Fruit fly (Drosophila melanogaster) whole organism, embryonic: Measurements from ENCODE around the gene CG33258.

Source experiments
- CG10321 ChIP-seq: fragments of 200-800 bp; sonication (Bioruptor generic); IDR thresholded peaks from 2 replicates; pipeline ENCODE4 v1.3.6; 2022; ENCODE audit warnings: missing biosample characterization, missing genetic modification characterization
- CG10979 ChIP-seq: fragments of 200-800 bp; sonication (Bioruptor generic); optimal IDR thresholded peaks from 2 replicates; lab custom pipeline; 2018; ENCODE audit warnings: missing biosample characterization, mild to moderate bottlenecking, missing genetic modification characterization, moderate library complexity
- CG11723 ChIP-seq: fragments of 200-800 bp; sonication (Bioruptor generic); optimal IDR thresholded peaks from 2 replicates; lab custom pipeline; 2017; ENCODE audit warnings: missing biosample characterization, mild to moderate bottlenecking, missing genetic modification characterization
- CG12071 ChIP-seq: fragments of 200-800 bp; sonication (Bioruptor generic); optimal IDR thresholded peaks from 3 replicates; lab custom pipeline; 2018; ENCODE audit warnings: missing biosample characterization, mild to moderate bottlenecking, missing genetic modification characterization
- CG15514 ChIP-seq: fragments of 200-800 bp; sonication (Bioruptor generic); optimal IDR thresholded peaks from 3 replicates; lab custom pipeline; 2017; ENCODE audit warnings: missing biosample characterization, missing genetic modification characterization, mild to moderate bottlenecking, moderate library complexity, missing genetic modification reagents
- CG17361 ChIP-seq: fragments of 200-800 bp; sonication (Bioruptor generic); IDR thresholded peaks from 3 replicates; pipeline ENCODE4 v1.3.6; 2022; ENCODE audit warnings: missing biosample characterization, missing genetic modification characterization
- CG17385 ChIP-seq: fragments of 200-800 bp; sonication (Bioruptor generic); optimal IDR thresholded peaks from 3 replicates; lab custom pipeline; 2018; ENCODE audit warnings: missing biosample characterization, mild to moderate bottlenecking, missing genetic modification characterization
- CG17802 ChIP-seq: fragments of 200-800 bp; sonication (Bioruptor generic); optimal IDR thresholded peaks from 2 replicates; lab custom pipeline; 2018; ENCODE audit warnings: missing biosample characterization, mild to moderate bottlenecking, missing genetic modification characterization, moderate library complexity
- CG17829 ChIP-seq: fragments of 200-800 bp; optimal IDR thresholded peaks from 2 replicates; lab custom pipeline; 2019; ENCODE audit warnings: missing biosample characterization, mild to moderate bottlenecking, missing genetic modification characterization, moderate library complexity
- CG2712 ChIP-seq: fragments of 200-800 bp; optimal IDR thresholded peaks from 3 replicates; lab custom pipeline; 2019; ENCODE audit warnings: missing biosample characterization, mild to moderate bottlenecking, missing genetic modification characterization, moderate library complexity
- CG2875 ChIP-seq: fragments of 200-800 bp; sonication (Bioruptor generic); optimal IDR thresholded peaks from 2 replicates; lab custom pipeline; 2017; ENCODE audit warnings: missing biosample characterization, mild to moderate bottlenecking, missing genetic modification characterization, missing genetic modification reagents
- CG34224 ChIP-seq: fragments of 200-800 bp; sonication (Bioruptor generic); IDR thresholded peaks from 3 replicates; pipeline ENCODE4 v1.3.6; 2022; ENCODE audit warnings: missing biosample characterization, missing genetic modification characterization; ENCODE audit not compliant: partially characterized antibody
- CG4360 ChIP-seq: fragments of 200-800 bp; sonication (Bioruptor generic); IDR thresholded peaks from 2 replicates; pipeline ENCODE4 v1.3.6; 2022; ENCODE audit warnings: missing biosample characterization, missing genetic modification characterization
- CG6765 ChIP-seq: fragments of 200-800 bp; sonication (Bioruptor generic); optimal IDR thresholded peaks from 3 replicates; lab custom pipeline; 2017; ENCODE audit warnings: missing biosample characterization, mild to moderate bottlenecking, missing genetic modification characterization
- CG6854 ChIP-seq: fragments of 200-800 bp; sonication (Bioruptor generic); optimal IDR thresholded peaks from 3 replicates; lab custom pipeline; 2017; ENCODE audit warnings: missing biosample characterization, mild to moderate bottlenecking, missing genetic modification characterization
- CG7357 ChIP-seq: fragments of 200-800 bp; sonication (Bioruptor generic); IDR thresholded peaks from 3 replicates; pipeline ENCODE4 v1.3.6; 2022; ENCODE audit warnings: missing biosample characterization, missing genetic modification characterization
- CG7372 ChIP-seq: fragments of 200-800 bp; sonication (Bioruptor generic); IDR thresholded peaks from 2 replicates; pipeline ENCODE4 v1.3.6; 2022; ENCODE audit warnings: missing biosample characterization, missing genetic modification characterization
- CG8281 ChIP-seq: fragments of 200-800 bp; sonication (Bioruptor generic); optimal IDR thresholded peaks from 2 replicates; lab custom pipeline; 2018; ENCODE audit warnings: missing biosample characterization, mild to moderate bottlenecking, missing genetic modification characterization, moderate library complexity
- CG9437 ChIP-seq: fragments of 200-800 bp; sonication (Bioruptor generic); optimal IDR thresholded peaks from 2 replicates; lab custom pipeline; 2018; ENCODE audit warnings: missing biosample characterization, mild to moderate bottlenecking, missing genetic modification characterization
- CG9609 ChIP-seq: fragments of 200-800 bp; sonication (Bioruptor generic); optimal IDR thresholded peaks from 3 replicates; lab custom pipeline; 2016; ENCODE audit warnings: missing biosample characterization, missing genetic modification characterization
- CrebB ChIP-seq: fragments of 200-800 bp; sonication (Bioruptor generic); optimal IDR thresholded peaks from 3 replicates; lab custom pipeline; 2018; ENCODE audit warnings: missing biosample characterization, mild to moderate bottlenecking, missing genetic modification characterization
- Dfd ChIP-seq, 2 experiments: fragments of >200 bp; optimal IDR thresholded peaks; 2 replicates each; lab custom pipeline; 2017; ENCODE audit warnings: missing biosample characterization in 2 of 2, missing genetic modification characterization in 2 of 2
- Dll ChIP-seq: fragments of 200-800 bp; sonication (Bioruptor generic); IDR thresholded peaks from 4 replicates; pipeline ENCODE4 v1.3.6; 2022; ENCODE audit warnings: missing biosample characterization, missing genetic modification characterization; ENCODE audit not compliant: partially characterized antibody
- Dp ChIP-seq: fragments of 200-800 bp; sonication (Bioruptor generic); optimal IDR thresholded peaks from 2 replicates; lab custom pipeline; 2018; ENCODE audit warnings: missing biosample characterization, mild to moderate bottlenecking, missing genetic modification characterization, moderate library complexity
- E2f2 ChIP-seq: fragments of 200-800 bp; sonication (Bioruptor generic); IDR thresholded peaks from 2 replicates; pipeline ENCODE4 v1.3.6; 2022; ENCODE audit warnings: missing biosample characterization, missing genetic modification characterization
- H2.0 ChIP-seq: fragments of 200-800 bp; sonication (Bioruptor generic); IDR thresholded peaks from 2 replicates; pipeline ENCODE4 v1.3.6; 2022; ENCODE audit warnings: missing biosample characterization, missing genetic modification characterization
- HHEX ChIP-seq: fragments of 200-800 bp; sonication (Bioruptor generic); optimal IDR thresholded peaks from 3 replicates; lab custom pipeline; 2017; ENCODE audit warnings: missing biosample characterization, mild to moderate bottlenecking, missing genetic modification characterization, missing genetic modification reagents
- Hr78 ChIP-seq, 2 experiments: fragments of 200-800 bp in 1 of 2; fragments of >200 bp in 1 of 2; sonication (Bioruptor generic) in 1 of 2; optimal IDR thresholded peaks; 2 replicates each; lab custom pipeline; 2017 to 2019; ENCODE audit warnings: missing biosample characterization in 2 of 2, missing genetic modification characterization in 2 of 2, mild to moderate bottlenecking in 1 of 2, moderate library complexity in 1 of 2
- MBD-R2 ChIP-seq: fragments of 200-800 bp; sonication (Bioruptor generic); IDR thresholded peaks from 2 replicates; pipeline ENCODE4 v1.3.6; 2022; ENCODE audit warnings: missing biosample characterization, missing genetic modification characterization
- MESR4 ChIP-seq: fragments of 200-800 bp; sonication (Bioruptor generic); optimal IDR thresholded peaks from 2 replicates; lab custom pipeline; 2018; ENCODE audit warnings: missing biosample characterization, mild to moderate bottlenecking, missing genetic modification characterization, moderate library complexity
- NC2α ChIP-seq: fragments of 200-800 bp; sonication (Bioruptor generic); optimal IDR thresholded peaks from 2 replicates; lab custom pipeline; 2016; ENCODE audit warnings: missing biosample characterization, missing genetic modification characterization
- NFAT ChIP-seq: fragments of 200-800 bp; sonication (Bioruptor generic); IDR thresholded peaks from 2 replicates; pipeline ENCODE4 v1.3.6; 2022; ENCODE audit warnings: missing biosample characterization, missing genetic modification characterization
- NK7.1 ChIP-seq: fragments of 200-800 bp; sonication (Bioruptor generic); optimal IDR thresholded peaks from 3 replicates; lab custom pipeline; 2016; ENCODE audit warnings: missing biosample characterization, missing genetic modification characterization
- Nf-YB ChIP-seq: fragments of 200-800 bp; sonication (Bioruptor generic); optimal IDR thresholded peaks from 3 replicates; lab custom pipeline; 2019; ENCODE audit warnings: missing biosample characterization, mild to moderate bottlenecking, missing genetic modification characterization, moderate library complexity
- Sry-δ ChIP-seq: fragments of 200-800 bp; sonication (Bioruptor generic); optimal IDR thresholded peaks from 2 replicates; lab custom pipeline; 2016; ENCODE audit warnings: missing biosample characterization, missing genetic modification characterization
- Ssrp ChIP-seq: fragments of 200-800 bp; sonication (Bioruptor generic); optimal IDR thresholded peaks from 2 replicates; lab custom pipeline; 2018; ENCODE audit warnings: missing biosample characterization, mild to moderate bottlenecking, missing genetic modification characterization, moderate library complexity
- YL-1 ChIP-seq: fragments of 200-800 bp; sonication (Bioruptor generic); optimal IDR thresholded peaks from 3 replicates; lab custom pipeline; 2017; ENCODE audit warnings: missing biosample characterization, mild to moderate bottlenecking, missing genetic modification characterization
- br ChIP-seq: fragments of >200 bp; optimal IDR thresholded peaks from 2 replicates; lab custom pipeline; 2017
- bsh ChIP-seq, 2 experiments: fragments of 200-800 bp; sonication (Bioruptor generic); optimal IDR thresholded peaks; 2 replicates each; lab custom pipeline; 2017 to 2018; ENCODE audit warnings: mild to moderate bottlenecking in 2 of 2, missing biosample characterization in 2 of 2, missing genetic modification characterization in 2 of 2, moderate library complexity in 1 of 2
- crp ChIP-seq, 2 experiments: fragments of 200-800 bp; sonication (Bioruptor generic); optimal IDR thresholded peaks; 2 replicates in 1 of 2; 3 replicates in 1 of 2; lab custom pipeline; 2017; ENCODE audit warnings: missing biosample characterization in 2 of 2, missing genetic modification characterization in 2 of 2, mild to moderate bottlenecking in 1 of 2, moderate library complexity in 1 of 2
- dpn ChIP-seq, 2 experiments: fragments of 200-800 bp; sonication (Bioruptor generic); optimal IDR thresholded peaks; 3 replicates each; lab custom pipeline; 2016; ENCODE audit warnings: missing biosample characterization in 2 of 2, missing genetic modification characterization in 2 of 2
- gsb-n ChIP-seq: fragments of 200-800 bp; sonication (Bioruptor generic); optimal IDR thresholded peaks from 3 replicates; lab custom pipeline; 2018; ENCODE audit warnings: missing biosample characterization, mild to moderate bottlenecking, missing genetic modification characterization
- gt ChIP-seq: fragments of 200-800 bp; sonication (Bioruptor generic); IDR thresholded peaks from 2 replicates; pipeline ENCODE4 v1.3.6; 2022; ENCODE audit warnings: missing biosample characterization, missing genetic modification characterization
- mam ChIP-seq: fragments of 200-800 bp; sonication (Bioruptor generic); optimal IDR thresholded peaks from 3 replicates; lab custom pipeline; 2016; ENCODE audit warnings: missing biosample characterization, missing genetic modification characterization
- nerfin-2 ChIP-seq: fragments of 200-800 bp; sonication (Bioruptor generic); IDR thresholded peaks from 2 replicates; pipeline ENCODE4 v1.3.6; 2022; ENCODE audit warnings: missing biosample characterization, missing genetic modification characterization; ENCODE audit not compliant: partially characterized antibody
- nom ChIP-seq: fragments of 200-800 bp; sonication (Bioruptor generic); optimal IDR thresholded peaks from 2 replicates; lab custom pipeline; 2017; ENCODE audit warnings: missing biosample characterization, missing genetic modification characterization, mild to moderate bottlenecking, moderate library complexity, missing genetic modification reagents
- pum ChIP-seq: fragments of 200-800 bp; sonication (Bioruptor generic); optimal IDR thresholded peaks from 2 replicates; lab custom pipeline; 2016; ENCODE audit warnings: missing biosample characterization, missing genetic modification characterization
- pzg ChIP-seq: fragments of 200-800 bp; sonication (Bioruptor generic); optimal IDR thresholded peaks from 3 replicates; lab custom pipeline; 2018; ENCODE audit warnings: missing biosample characterization, mild to moderate bottlenecking, missing genetic modification characterization, moderate library complexity
- ttk ChIP-seq: fragments of 200-800 bp; sonication (Bioruptor generic); IDR thresholded peaks from 2 replicates; pipeline ENCODE4 v2.1.2; 2022; ENCODE audit warnings: missing biosample characterization, missing genetic modification characterization

CG33258 gene

DNA sequence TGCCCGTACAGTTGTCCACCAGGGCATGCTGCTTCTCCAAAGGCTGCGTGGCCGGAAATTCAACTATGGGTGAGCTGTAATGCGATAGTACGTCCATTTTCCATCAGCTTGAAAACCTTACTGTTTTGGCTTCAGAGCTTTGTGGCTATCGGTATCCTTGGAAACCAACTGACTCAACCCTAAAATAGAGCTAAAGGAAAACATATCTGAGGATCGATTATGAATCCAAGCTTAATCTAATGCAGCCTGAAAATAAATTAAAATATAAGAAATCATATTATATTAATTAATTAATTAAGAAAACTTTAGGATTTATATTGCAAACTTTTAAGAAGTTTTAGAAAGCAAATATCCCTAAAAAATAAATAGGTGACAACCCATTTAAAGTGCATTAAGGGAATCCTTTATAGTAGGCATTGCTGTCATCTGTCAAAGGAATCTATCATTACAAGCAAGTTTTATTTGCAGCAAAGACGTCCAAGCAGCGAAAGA lies 15.1 kb downstream of the CG33258 start, which contains the start of the genes CG13074 and ATPsynbetaL:
CG13074 (minus strand) TSS at position 101 of the 492 bp plus-strand sequence.
ATPsynbetaL (plus strand) TSS at position 442 of the 492 bp plus-strand sequence.
- TF ChIP-seq NC2α (GFP tag; lab: Kevin White, UChicago) (no peak), gt (GFP tag; lab: Robert Waterston, UW) (no peak), CG12071 (GFP tag; lab: Kevin White, UChicago) (no peak), Dfd (GFP tag; optimal IDR thresholded peaks at IDR 0.05; lab: Kevin White, UChicago) (no peak), CrebB (tag; lab: Kevin White, UChicago) (no peak), CG8281 (tag; lab: Kevin White, UChicago) (no peak), CG10979 (no peak), CG2712 (tag; lab: Kevin White, UChicago) (no peak), Ssrp (tag; lab: Kevin White, UChicago) (no peak), Hr78 (GFP tag; optimal IDR thresholded peaks at IDR 0.05; lab: Kevin White, UChicago) (no peak), br (lab: Kevin White, UChicago) (no peak), CG9609 (GFP tag; lab: Kevin White, UChicago) (no peak), NFAT (GFP tag; lab: Robert Waterston, UW) (no peak)

DNA sequence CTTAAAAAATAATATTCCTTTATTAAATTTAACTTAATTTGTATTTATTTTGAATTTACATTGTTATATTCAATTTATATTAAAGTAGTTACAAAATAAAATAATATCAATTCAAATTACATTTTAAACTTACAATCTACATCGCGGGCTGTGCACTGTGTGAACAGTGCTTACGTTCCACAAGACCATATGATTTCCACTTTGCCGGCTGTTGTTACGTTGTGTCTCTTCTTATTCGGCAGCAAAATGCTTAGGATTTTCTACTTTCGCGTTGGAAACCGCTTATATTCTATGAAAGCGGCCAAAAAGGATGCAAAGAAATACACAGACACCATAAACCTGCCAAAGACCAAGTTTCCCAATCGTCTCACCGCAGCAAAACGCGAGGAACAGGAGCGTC lies 17.7 kb downstream of the CG33258 start, which contains the start of gene IleRS-m:
IleRS-m (plus strand) TSS at position 222 of the 400 bp plus-strand sequence.
- no peak for TF ChIP-seq YL-1 (GFP tag; lab: Kevin White, UChicago)
- TF ChIP-seq CG7372 (GFP tag; lab: Robert Waterston, UW), result no peak
- no peak for TF ChIP-seq pum
- no peak for TF ChIP-seq CG7357 (GFP tag; lab: Robert Waterston, UW)
- TF ChIP-seq mam (GFP tag; lab: Kevin White, UChicago), result no peak
- TF ChIP-seq gsb-n (tag; lab: Kevin White, UChicago), result no peak
- no peak for TF ChIP-seq CG4360
- TF ChIP-seq CG34224 (GFP tag; lab: Robert Waterston, UW), result 0 out of 3 replicates have a peak, but pooled peaks have one; percentile 27
- TF ChIP-seq nerfin-2 (GFP tag; lab: Robert Waterston, UW), result no peak
- TF ChIP-seq CG2875 (GFP tag; lab: Kevin White, UChicago), result no peak
- TF ChIP-seq MBD-R2 (GFP tag; lab: Robert Waterston, UW), result peak; percentile 76
- peak; percentile 96 for TF ChIP-seq E2f2
- TF ChIP-seq Nf-YB, result no peak
- TF ChIP-seq CG6765, result no peak
- TF ChIP-seq CG17361 (GFP tag; lab: Robert Waterston, UW), result no peak
- TF ChIP-seq pzg (GFP tag; lab: Kevin White, UChicago), result peak; percentile 39
- no peak for TF ChIP-seq CG17829 (tag; lab: Kevin White, UChicago)
- no peak for TF ChIP-seq H2.0 (GFP tag; lab: Robert Waterston, UW)
- peak; percentile 20 for TF ChIP-seq MESR4
- TF ChIP-seq nom (GFP tag; lab: Kevin White, UChicago), result no peak
- peak; percentile 53 to 89 for TF ChIP-seq crp (GFP tag; optimal IDR thresholded peaks at IDR 0.05; lab: Kevin White, UChicago)
- TF ChIP-seq Sry-δ (GFP tag; lab: Kevin White, UChicago), result no peak
- TF ChIP-seq CG17385 (GFP tag; lab: Kevin White, UChicago), result peak; percentile 96
- TF ChIP-seq CG15514 (GFP tag; lab: Kevin White, UChicago), result peak; percentile 87
- no peak for TF ChIP-seq bsh (GFP tag; optimal IDR thresholded peaks at IDR 0.05; lab: Kevin White, UChicago)
- TF ChIP-seq CG10321 (GFP tag; lab: Robert Waterston, UW), result no peak
- TF ChIP-seq CG17802, result peak; percentile 99
- 0 out of 4 replicates have a peak, but pooled peaks have one; percentile 11 for TF ChIP-seq Dll (GFP tag; lab: Robert Waterston, UW)
- TF ChIP-seq CG6854 (GFP tag; lab: Kevin White, UChicago), result no peak
- TF ChIP-seq CG11723 (GFP tag; lab: Kevin White, UChicago), result no peak
- no peak for TF ChIP-seq ttk (GFP tag; lab: Robert Waterston, UW)
- TF ChIP-seq dpn (GFP tag; optimal IDR thresholded peaks at IDR 0.05; lab: Kevin White, UChicago), result no peak
- TF ChIP-seq HHEX (GFP tag; lab: Kevin White, UChicago), result no peak
- peak; percentile 90 for TF ChIP-seq Dp (GFP tag; lab: Kevin White, UChicago)
- peak; percentile 98 for TF ChIP-seq CG9437 (GFP tag; lab: Kevin White, UChicago)
- no peak for TF ChIP-seq NK7.1 (GFP tag; lab: Kevin White, UChicago)
